Worm (Caenorhabditis elegans) whole organism, L2 larva: ENCODE data around the gene srd-1.
A peak's percentile ranks its signal among the peaks of the same experiment; 100 is the strongest.

Source experiments
- Y55F3AM.14 ChIP-seq: fragments of 200-800 bp; sonication (Bioruptor generic); optimal IDR thresholded peaks from 2 replicates; lab custom pipeline; 2018; ENCODE audit warnings: mild to moderate bottlenecking, missing genetic modification characterization, missing compliant biosample characterization
- ZK546.5 ChIP-seq: sonication (generic microtip); optimal IDR thresholded peaks from 2 replicates; lab custom pipeline; 2017; ENCODE audit warnings: missing biosample characterization, missing genetic modification characterization
- alr-1 ChIP-seq: fragments of 150-350 bp; optimal IDR thresholded peaks from 2 replicates; lab custom pipeline; 2014; ENCODE audit warnings: missing biosample characterization, missing genetic modification characterization
- ama-1 ChIP-seq: fragments of 150-350 bp; optimal IDR thresholded peaks from 2 replicates; lab custom pipeline; 2018; ENCODE audit warnings: inconsistent platforms
- ceh-82 ChIP-seq: fragments of 150-350 bp; optimal IDR thresholded peaks from 2 replicates; lab custom pipeline; 2014; ENCODE audit warnings: missing biosample characterization, missing genetic modification characterization
- dmd-4 ChIP-seq: sonication (generic microtip); optimal IDR thresholded peaks from 2 replicates; lab custom pipeline; 2017; ENCODE audit warnings: missing biosample characterization, missing genetic modification characterization
- lsy-2 ChIP-seq, 2 experiments: fragments of 150-350 bp in 1 of 2; sonication (generic microtip) in 1 of 2; optimal IDR thresholded peaks; 2 replicates each; lab custom pipeline; 2014 to 2017; ENCODE audit warnings: missing biosample characterization in 2 of 2, missing genetic modification characterization in 2 of 2
- nhr-11 ChIP-seq: fragments of 150-350 bp; optimal IDR thresholded peaks from 2 replicates; lab custom pipeline; 2014; ENCODE audit warnings: missing biosample characterization, missing genetic modification characterization
- nhr-6 ChIP-seq: fragments of 150-350 bp; optimal IDR thresholded peaks from 2 replicates; lab custom pipeline; 2014; ENCODE audit warnings: missing biosample characterization, missing genetic modification characterization
- snpc-4 ChIP-seq: fragments of 150-350 bp; optimal IDR thresholded peaks from 2 replicates; lab custom pipeline; 2014; ENCODE audit warnings: missing biosample characterization, missing genetic modification characterization
- ztf-4 ChIP-seq: fragments of 150-350 bp; optimal IDR thresholded peaks from 2 replicates; lab custom pipeline; 2014; ENCODE audit warnings: missing biosample characterization, missing genetic modification characterization

ce11 chrII:10200759-10201158, 18.2 kb upstream of the srd-1 start, which contains the start of gene arv-1:
- TF ChIP-seq ztf-4 (tag; lab: Kevin White, UChicago) (peak; percentile 14), nhr-11 (no peak), ZK546.5 (tag; lab: Kevin White, UChicago) (no peak), lsy-2 (tag; optimal IDR thresholded peaks at IDR 0.05; lab: Kevin White, UChicago) (peak; percentile 33 to 88), alr-1 (tag; lab: Kevin White, UChicago) (no peak), ama-1 (lab: Kevin White, UChicago) (no peak), snpc-4 (tag; lab: Kevin White, UChicago) (no peak), ceh-82 (tag; lab: Kevin White, UChicago) (no peak), nhr-6 (tag; lab: Kevin White, UChicago) (no peak), Y55F3AM.14 (GFP tag; lab: Kevin White, UChicago) (no peak), dmd-4 (tag; lab: Kevin White, UChicago) (no peak)
